Fruit fly (Drosophila melanogaster): ENCODE data around the gene CG18789.
A peak's percentile ranks its signal among the peaks of the same experiment; 100 is the strongest.

DNA sequence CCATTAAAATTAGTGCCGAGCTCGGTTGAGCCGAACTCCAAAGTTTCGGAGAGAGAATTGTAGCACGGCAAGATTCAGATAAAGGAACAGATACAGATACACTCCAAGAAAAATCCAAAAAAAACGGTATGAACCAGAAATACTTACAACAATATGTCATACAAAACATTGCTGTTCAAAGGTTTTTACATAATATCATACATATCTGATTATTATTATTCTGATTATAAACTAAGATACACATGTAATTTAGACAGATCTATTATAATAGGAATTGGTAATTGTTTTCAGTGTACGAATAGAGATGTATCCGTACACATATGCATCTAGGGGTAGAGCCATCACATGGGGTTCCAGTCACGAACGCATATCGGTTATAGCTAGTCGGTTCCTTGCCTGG, 15.2 kb downstream of the CG18789 start:
- TF ChIP-seq fd3F (GFP tag; optimal IDR thresholded peaks at IDR 0.05) (no peak), CG16779 (GFP tag; IDR thresholded peaks at IDR 0.05) (no peak), Rx (GFP tag; IDR thresholded peaks at IDR 0.05) (no peak), Sin3A (optimal IDR thresholded peaks at IDR 0.05) (no peak), slp2 (GFP tag; optimal IDR thresholded peaks at IDR 0.05) (no peak), CG11456 (GFP tag; IDR thresholded peaks at IDR 0.05) (no peak), org-1 (GFP tag; optimal IDR thresholded peaks at IDR 0.05) (no peak), CG7372 (GFP tag; IDR thresholded peaks at IDR 0.05) (no peak), chm (GFP tag; IDR thresholded peaks at IDR 0.05) (no peak), ranshi (GFP tag; IDR thresholded peaks at IDR 0.05) (no peak), CG7271 (tag; optimal IDR thresholded peaks at IDR 0.05) (no peak), dmrt11E (tag; optimal IDR thresholded peaks at IDR 0.05) (peak; percentile 56)
